Worm (Caenorhabditis elegans) whole organism, mixed stage, embryonic: ENCODE results near the gene clec-58.

Experiments
- nhr-76 ChIP-seq: sonication (generic microtip); optimal IDR thresholded peaks from 2 replicates; lab custom pipeline; 2017; ENCODE audit warnings: missing biosample characterization, missing genetic modification characterization
- unc-39 ChIP-seq: fragments of 150-350 bp; optimal IDR thresholded peaks from 2 replicates; lab custom pipeline; 2014; ENCODE audit warnings: missing biosample characterization, missing genetic modification characterization
- ztf-11 ChIP-seq: fragments of 150-350 bp; optimal IDR thresholded peaks from 2 replicates; lab custom pipeline; 2014; ENCODE audit warnings: missing biosample characterization, missing genetic modification characterization

DNA sequence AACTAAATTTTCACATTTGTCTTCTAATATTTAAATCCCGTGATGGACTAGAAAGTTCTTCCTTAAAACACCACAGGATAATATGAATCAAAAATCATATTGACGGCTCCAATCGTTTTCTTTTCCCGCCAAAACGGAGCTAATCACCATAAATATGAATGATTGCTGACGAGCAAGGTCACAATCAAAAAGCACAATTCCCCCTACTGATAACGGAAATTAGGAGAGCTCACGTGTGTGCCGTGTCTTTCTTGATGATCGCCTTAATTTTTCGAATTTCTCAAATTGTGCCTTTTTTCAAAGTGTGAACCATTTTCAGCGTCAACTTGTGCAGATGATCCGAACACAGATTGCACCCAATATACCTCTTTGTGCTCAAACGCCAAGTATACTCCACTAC lies 32.0 kb downstream of the clec-58 start:
- no peak for TF ChIP-seq ztf-11 (tag; lab: Kevin White, UChicago)
- TF ChIP-seq nhr-76 (tag; lab: Kevin White, UChicago), result no peak
- no peak for TF ChIP-seq unc-39
